Fruit fly (Drosophila melanogaster) whole organism, embryonic: Measurements from ENCODE around the gene ND-39.

Experiments used
- B-H1 ChIP-seq: fragments of 200-800 bp; sonication (Bioruptor generic); IDR thresholded peaks from 3 replicates; pipeline ENCODE4 v1.3.6; 2022; ENCODE audit warnings: missing biosample characterization, missing genetic modification characterization
- CG10543 ChIP-seq: fragments of 200-800 bp; sonication (Bioruptor generic); optimal IDR thresholded peaks from 3 replicates; lab custom pipeline; 2017; ENCODE audit warnings: missing biosample characterization, mild to moderate bottlenecking, missing genetic modification characterization, moderate library complexity
- CG10565 ChIP-seq: fragments of 200-800 bp; sonication (Bioruptor generic); optimal IDR thresholded peaks from 3 replicates; lab custom pipeline; 2016; ENCODE audit warnings: missing biosample characterization, mild to moderate bottlenecking, missing genetic modification characterization
- CG11695 ChIP-seq: fragments of 200-800 bp; sonication (Bioruptor generic); IDR thresholded peaks from 3 replicates; pipeline ENCODE4 v1.3.6; 2022; ENCODE audit warnings: missing biosample characterization, missing genetic modification characterization
- CG12219 ChIP-seq: fragments of 200-800 bp; sonication (Bioruptor generic); optimal IDR thresholded peaks from 3 replicates; lab custom pipeline; 2018; ENCODE audit warnings: missing biosample characterization, mild to moderate bottlenecking, missing genetic modification characterization
- CG14860 ChIP-seq: fragments of 200-800 bp; sonication (Bioruptor generic); IDR thresholded peaks from 3 replicates; pipeline ENCODE4 v1.3.6; 2022; ENCODE audit warnings: missing biosample characterization, missing genetic modification characterization; ENCODE audit not compliant: partially characterized antibody
- CG2116 ChIP-seq: fragments of 200-800 bp; sonication (Bioruptor generic); optimal IDR thresholded peaks from 3 replicates; lab custom pipeline; 2018; ENCODE audit warnings: missing biosample characterization, mild to moderate bottlenecking, missing genetic modification characterization
- CG32767 ChIP-seq: fragments of 200-800 bp; sonication (Bioruptor generic); IDR thresholded peaks from 2 replicates; pipeline ENCODE4 v1.3.6; 2022; ENCODE audit warnings: missing biosample characterization, missing genetic modification characterization
- CG3995 ChIP-seq: fragments of 200-800 bp; sonication (Bioruptor generic); optimal IDR thresholded peaks from 3 replicates; lab custom pipeline; 2016; ENCODE audit warnings: missing biosample characterization, missing genetic modification characterization
- CG4730 ChIP-seq: fragments of 200-800 bp; sonication (Bioruptor generic); IDR thresholded peaks from 2 replicates; pipeline ENCODE4 v1.3.6; 2022; ENCODE audit warnings: missing biosample characterization, missing genetic modification characterization
- CG4820 ChIP-seq: fragments of 200-800 bp; sonication (Bioruptor generic); optimal IDR thresholded peaks from 3 replicates; lab custom pipeline; 2016; ENCODE audit warnings: missing biosample characterization, missing genetic modification characterization
- CG5953 ChIP-seq: fragments of 200-800 bp; sonication (Bioruptor generic); IDR thresholded peaks from 2 replicates; pipeline ENCODE4 v1.3.6; 2022; ENCODE audit warnings: missing biosample characterization, missing genetic modification characterization
- CG8089 ChIP-seq: fragments of 200-800 bp; sonication (Bioruptor generic); optimal IDR thresholded peaks from 3 replicates; lab custom pipeline; 2016; ENCODE audit warnings: missing biosample characterization, missing genetic modification characterization
- CG8944 ChIP-seq: fragments of 200-800 bp; sonication (Bioruptor generic); optimal IDR thresholded peaks from 3 replicates; lab custom pipeline; 2016; ENCODE audit warnings: missing biosample characterization, missing genetic modification characterization
- CG9609 ChIP-seq: fragments of 200-800 bp; sonication (Bioruptor generic); optimal IDR thresholded peaks from 3 replicates; lab custom pipeline; 2016; ENCODE audit warnings: missing biosample characterization, missing genetic modification characterization
- Dbx ChIP-seq: fragments of 200-800 bp; sonication (Bioruptor generic); IDR thresholded peaks from 3 replicates; pipeline ENCODE4 v1.3.6; 2022; ENCODE audit warnings: missing biosample characterization, missing genetic modification characterization
- Dll ChIP-seq: fragments of 200-800 bp; sonication (Bioruptor generic); IDR thresholded peaks from 4 replicates; pipeline ENCODE4 v1.3.6; 2022; ENCODE audit warnings: missing biosample characterization, missing genetic modification characterization; ENCODE audit not compliant: partially characterized antibody
- Drgx ChIP-seq: fragments of 200-800 bp; sonication (Bioruptor generic); IDR thresholded peaks from 2 replicates; pipeline ENCODE4 v1.3.6; 2022; ENCODE audit warnings: missing biosample characterization, missing genetic modification characterization
- Hmx ChIP-seq: fragments of 200-800 bp; sonication (Bioruptor generic); optimal IDR thresholded peaks from 2 replicates; lab custom pipeline; 2016; ENCODE audit warnings: missing biosample characterization, missing genetic modification characterization
- Jarid2 ChIP-seq: fragments of 200-800 bp; sonication (Bioruptor generic); optimal IDR thresholded peaks from 3 replicates; lab custom pipeline; 2017; ENCODE audit warnings: mild to moderate bottlenecking, missing biosample characterization, missing genetic modification reagents, missing genetic modification characterization
- Pdp1 ChIP-seq, 2 experiments: fragments of 200-800 bp; sonication (Bioruptor generic); optimal IDR thresholded peaks; 3 replicates each; lab custom pipeline; 2016; ENCODE audit warnings: missing biosample characterization in 2 of 2, missing genetic modification characterization in 2 of 2, mild to moderate bottlenecking in 1 of 2, moderate library complexity in 1 of 2
- Sry-δ ChIP-seq: fragments of 200-800 bp; sonication (Bioruptor generic); optimal IDR thresholded peaks from 2 replicates; lab custom pipeline; 2016; ENCODE audit warnings: missing biosample characterization, missing genetic modification characterization
- Stat92E ChIP-seq, 3 experiments: fragments of >200 bp in 2 of 3; fragments of 200-800 bp in 1 of 3; sonication (Bioruptor generic) in 1 of 3; optimal IDR thresholded peaks; 2 replicates each; lab custom pipeline; 2017 to 2019; ENCODE audit warnings: missing biosample characterization in 3 of 3, missing genetic modification characterization in 3 of 3, mild to moderate bottlenecking in 1 of 3, moderate library complexity in 1 of 3
- Taf1 ChIP-seq: fragments of 200-800 bp; sonication (Bioruptor generic); IDR thresholded peaks from 2 replicates; pipeline ENCODE4 v1.3.6; 2022; ENCODE audit warnings: missing biosample characterization, missing genetic modification characterization
- bbx ChIP-seq: fragments of 200-800 bp; sonication (Bioruptor generic); IDR thresholded peaks from 2 replicates; pipeline ENCODE4 v1.3.6; 2022; ENCODE audit warnings: missing biosample characterization, missing genetic modification characterization; ENCODE audit not compliant: partially characterized antibody
- chif ChIP-seq, 2 experiments: fragments of 200-800 bp; sonication (Bioruptor generic); optimal IDR thresholded peaks; 3 replicates each; lab custom pipeline; 2016; ENCODE audit warnings: missing biosample characterization in 2 of 2, missing genetic modification characterization in 2 of 2
- crol ChIP-seq: fragments of 200-800 bp; sonication (Bioruptor generic); IDR thresholded peaks from 2 replicates; pipeline ENCODE4 v1.3.6; 2022; ENCODE audit warnings: missing biosample characterization, missing genetic modification characterization
- dmrt11E ChIP-seq: fragments of 200-800 bp; sonication (Bioruptor generic); optimal IDR thresholded peaks from 3 replicates; lab custom pipeline; 2018; ENCODE audit warnings: missing biosample characterization, mild to moderate bottlenecking, missing genetic modification characterization, moderate library complexity
- fd102C ChIP-seq: fragments of 200-800 bp; sonication (Bioruptor generic); optimal IDR thresholded peaks from 2 replicates; lab custom pipeline; 2018; ENCODE audit warnings: missing biosample characterization, mild to moderate bottlenecking, missing genetic modification characterization, moderate library complexity
- fu2 ChIP-seq: fragments of 200-800 bp; sonication (Bioruptor generic); optimal IDR thresholded peaks from 2 replicates; lab custom pipeline; 2016; ENCODE audit warnings: missing biosample characterization, missing genetic modification characterization
- gem ChIP-seq: fragments of 200-800 bp; sonication (Bioruptor generic); optimal IDR thresholded peaks from 2 replicates; lab custom pipeline; 2019; ENCODE audit warnings: missing biosample characterization, mild to moderate bottlenecking, missing genetic modification characterization, moderate library complexity
- gsb-n ChIP-seq: fragments of 200-800 bp; sonication (Bioruptor generic); optimal IDR thresholded peaks from 3 replicates; lab custom pipeline; 2018; ENCODE audit warnings: missing biosample characterization, mild to moderate bottlenecking, missing genetic modification characterization
- hb ChIP-seq: fragments of 200-800 bp; sonication (Bioruptor generic); IDR thresholded peaks from 3 replicates; pipeline ENCODE4 v1.3.6; 2022; ENCODE audit warnings: missing biosample characterization, missing genetic modification characterization; ENCODE audit not compliant: partially characterized antibody
- her ChIP-seq: fragments of 200-800 bp; sonication (Bioruptor generic); optimal IDR thresholded peaks from 2 replicates; lab custom pipeline; 2016; ENCODE audit warnings: missing biosample characterization, missing genetic modification characterization
- hkb ChIP-seq, 2 experiments: fragments of 200-800 bp in 1 of 2; fragments of >200 bp in 1 of 2; sonication (Bioruptor generic) in 1 of 2; IDR thresholded peaks in 1 of 2; optimal IDR thresholded peaks in 1 of 2; 2 replicates each; pipeline versions ENCODE4 v1.3.6 to Lab custom; 2017 to 2022; ENCODE audit warnings: missing biosample characterization in 1 of 2, missing genetic modification characterization in 1 of 2
- hth ChIP-seq: fragments of >200 bp; optimal IDR thresholded peaks from 2 replicates; lab custom pipeline; 2017; ENCODE audit warnings: inconsistent platforms
- inv ChIP-seq: fragments of 200-800 bp; sonication (Bioruptor generic); IDR thresholded peaks from 2 replicates; pipeline ENCODE4 v1.3.6; 2022; ENCODE audit warnings: missing biosample characterization, missing genetic modification characterization; ENCODE audit not compliant: partially characterized antibody
- jumu ChIP-seq: fragments of 200-800 bp; sonication (Bioruptor generic); optimal IDR thresholded peaks from 3 replicates; lab custom pipeline; 2016; ENCODE audit warnings: missing biosample characterization, missing genetic modification characterization
- kah ChIP-seq: fragments of 200-800 bp; sonication (Bioruptor generic); optimal IDR thresholded peaks from 2 replicates; lab custom pipeline; 2018; ENCODE audit warnings: missing biosample characterization, mild to moderate bottlenecking, missing genetic modification characterization
- lov ChIP-seq, 2 experiments: fragments of 200-800 bp in 1 of 2; fragments of >200 bp in 1 of 2; sonication (Bioruptor generic) in 1 of 2; IDR thresholded peaks in 1 of 2; optimal IDR thresholded peaks in 1 of 2; 2 replicates in 1 of 2; 3 replicates in 1 of 2; pipeline versions ENCODE4 v1.3.6 to Lab custom; 2017 to 2022; ENCODE audit warnings: missing biosample characterization in 1 of 2, missing genetic modification characterization in 1 of 2
- nom ChIP-seq: fragments of 200-800 bp; sonication (Bioruptor generic); optimal IDR thresholded peaks from 2 replicates; lab custom pipeline; 2017; ENCODE audit warnings: missing biosample characterization, missing genetic modification characterization, mild to moderate bottlenecking, moderate library complexity, missing genetic modification reagents
- peb ChIP-seq: fragments of 200-800 bp; sonication (Bioruptor generic); IDR thresholded peaks from 2 replicates; pipeline ENCODE4 v1.3.6; 2022; ENCODE audit warnings: missing biosample characterization, missing genetic modification characterization
- schlank ChIP-seq: fragments of 200-800 bp; sonication (Bioruptor generic); optimal IDR thresholded peaks from 2 replicates; lab custom pipeline; 2018; ENCODE audit warnings: missing biosample characterization, mild to moderate bottlenecking, missing genetic modification characterization
- sob ChIP-seq: fragments of 200-800 bp; sonication (Bioruptor generic); IDR thresholded peaks from 2 replicates; pipeline ENCODE4 v1.3.6; 2022; ENCODE audit warnings: missing biosample characterization, missing genetic modification characterization
- sqz ChIP-seq: fragments of 200-800 bp; sonication (Bioruptor generic); optimal IDR thresholded peaks from 3 replicates; lab custom pipeline; 2018; ENCODE audit warnings: missing biosample characterization, mild to moderate bottlenecking, missing genetic modification characterization
- sr ChIP-seq: fragments of 200-800 bp; sonication (Bioruptor generic); IDR thresholded peaks from 3 replicates; pipeline ENCODE4 v1.3.6; 2022; ENCODE audit warnings: missing biosample characterization, missing genetic modification characterization
- sug ChIP-seq: fragments of 200-800 bp; optimal IDR thresholded peaks from 2 replicates; lab custom pipeline; 2019; ENCODE audit warnings: missing biosample characterization, mild to moderate bottlenecking, missing genetic modification characterization, moderate library complexity
- tap ChIP-seq: fragments of 200-800 bp; optimal IDR thresholded peaks from 3 replicates; lab custom pipeline; 2019; ENCODE audit warnings: missing biosample characterization, mild to moderate bottlenecking, missing genetic modification characterization, moderate library complexity
- unpg ChIP-seq: fragments of 200-800 bp; sonication (Bioruptor generic); optimal IDR thresholded peaks from 3 replicates; lab custom pipeline; 2018; ENCODE audit warnings: missing biosample characterization, mild to moderate bottlenecking, missing genetic modification characterization, moderate library complexity

ND-39 gene

DNA sequence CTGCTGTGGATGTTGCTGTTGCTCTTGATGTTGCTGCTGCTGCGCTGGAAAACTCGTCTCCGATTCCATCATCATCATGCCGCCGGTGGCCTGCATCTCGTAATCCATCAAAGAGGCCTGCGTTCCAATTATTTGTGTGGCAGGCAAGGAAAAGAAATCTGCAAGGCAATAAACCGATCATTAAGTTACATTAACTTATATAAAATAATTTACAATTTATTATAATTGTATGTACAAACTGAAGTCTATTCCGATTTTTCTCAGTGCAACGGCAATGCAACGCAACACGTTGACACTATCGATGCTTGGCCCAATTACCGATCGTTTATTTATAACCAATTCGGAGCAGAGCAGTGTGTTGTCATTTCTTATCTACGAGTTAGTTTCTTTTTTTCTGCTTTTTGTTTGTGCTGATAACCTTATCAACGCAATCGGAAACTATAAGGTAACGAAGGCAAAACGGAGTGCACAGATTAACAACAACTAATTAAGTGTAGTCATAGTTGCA, 20.8 kb upstream of the ND-39 start (continued):
- TF ChIP-seq chif (GFP tag; optimal IDR thresholded peaks at IDR 0.05; lab: Kevin White, UChicago) (no peak), CG10565 (no peak), CG5953 (GFP tag; lab: Robert Waterston, UW) (no peak), gsb-n (peak; percentile 42), sr (GFP tag; lab: Robert Waterston, UW) (peak; percentile 62; the same call in 2 of the 3 replicates), CG9609 (GFP tag; lab: Kevin White, UChicago) (no peak), CG32767 (no peak), CG2116 (GFP tag; lab: Kevin White, UChicago) (peak; percentile 16), Drgx (GFP tag; lab: Robert Waterston, UW) (peak; percentile 72), CG10543 (GFP tag; lab: Kevin White, UChicago) (no peak), Hmx (GFP tag; lab: Kevin White, UChicago) (no peak), CG8944 (GFP tag; lab: Kevin White, UChicago) (no peak), Stat92E (GFP tag; optimal IDR thresholded peaks at IDR 0.05; lab: Kevin White, UChicago) (no peak), hb (GFP tag; lab: Robert Waterston, UW) (no peak), CG4820 (peak; percentile 11), B-H1 (no peak), Jarid2 (peak; percentile 9), CG3995 (no peak), nom (GFP tag; lab: Kevin White, UChicago) (no peak), Taf1 (GFP tag; lab: Robert Waterston, UW) (no peak), schlank (tag; lab: Kevin White, UChicago) (no peak), unpg (GFP tag; lab: Kevin White, UChicago) (peak; percentile 65), gem (tag; lab: Kevin White, UChicago) (peak; percentile 58), sug (tag; lab: Kevin White, UChicago) (peak; percentile 67), Sry-δ (no peak), jumu (no peak), tap (tag; lab: Kevin White, UChicago) (peak; percentile 68), CG8089 (no peak), crol (no peak), kah (peak; percentile 65), peb (peak; percentile 9; the same call in 1 of the 2 replicates), Dbx (GFP tag; lab: Robert Waterston, UW) (no peak), CG14860 (no peak), her (peak; percentile 15), fd102C (GFP tag; lab: Kevin White, UChicago) (no peak), inv (GFP tag; lab: Robert Waterston, UW) (no peak), CG12219 (GFP tag; lab: Kevin White, UChicago) (peak; percentile 53), hkb (optimal IDR thresholded peaks at IDR 0.05; lab: Kevin White, UChicago) (no peak), hkb (GFP tag; IDR thresholded peaks at IDR 0.05; lab: Robert Waterston, UW) (peak; percentile 84), Dll (no peak), fu2 (no peak), hth (lab: Kevin White, UChicago) (no peak), bbx (GFP tag; lab: Robert Waterston, UW) (no peak), sqz (GFP tag; lab: Kevin White, UChicago) (peak; percentile 64), CG11695 (GFP tag; lab: Robert Waterston, UW) (peak; percentile 66; the same call in 2 of the 3 replicates), dmrt11E (tag; lab: Kevin White, UChicago) (peak; percentile 40), Pdp1 (GFP tag; optimal IDR thresholded peaks at IDR 0.05; lab: Kevin White, UChicago) (peak in 1 of 2 experiments; percentile 46), sob (GFP tag; lab: Robert Waterston, UW) (peak; percentile 52), lov (optimal IDR thresholded peaks at IDR 0.05; lab: Kevin White, UChicago) (no peak), lov (GFP tag; IDR thresholded peaks at IDR 0.05; lab: Robert Waterston, UW) (no peak), CG4730 (GFP tag; lab: Robert Waterston, UW) (0 out of 2 replicates have a peak, but pooled peaks have one; percentile 19)
